Worm (Caenorhabditis elegans) whole organism, L3 larva: ENCODE measurements around the gene T23F2.5.

Experiments used
- R02D3.7 ChIP-seq: fragments of 150-350 bp; optimal IDR thresholded peaks from 2 replicates; lab custom pipeline; 2014; ENCODE audit warnings: missing biosample characterization, missing genetic modification characterization
- ZK546.5 ChIP-seq: sonication (generic microtip); optimal IDR thresholded peaks from 2 replicates; lab custom pipeline; 2017; ENCODE audit warnings: missing biosample characterization, missing genetic modification characterization
- ama-1 ChIP-seq: fragments of 150-350 bp; optimal IDR thresholded peaks from 2 replicates; lab custom pipeline; 2018
- ceh-28 ChIP-seq: fragments of 150-350 bp; optimal IDR thresholded peaks from 2 replicates; lab custom pipeline; 2014; ENCODE audit warnings: missing biosample characterization, missing genetic modification reagents, missing genetic modification characterization
- ceh-82 ChIP-seq: fragments of 150-350 bp; optimal IDR thresholded peaks from 2 replicates; lab custom pipeline; 2014; ENCODE audit warnings: missing biosample characterization, missing genetic modification characterization
- daf-12 ChIP-seq: fragments of 150-350 bp; optimal IDR thresholded peaks from 2 replicates; lab custom pipeline; 2014; ENCODE audit warnings: missing biosample characterization, missing genetic modification reagents, missing genetic modification characterization
- egl-27 ChIP-seq: sonication (generic microtip); optimal IDR thresholded peaks from 4 replicates; lab custom pipeline; 2017; ENCODE audit warnings: missing biosample characterization, missing genetic modification reagents, missing genetic modification characterization
- egl-5 ChIP-seq: fragments of 150-350 bp; optimal IDR thresholded peaks from 2 replicates; lab custom pipeline; 2017; ENCODE audit warnings: missing biosample characterization, missing genetic modification reagents, missing genetic modification characterization, inconsistent platforms
- elt-1 ChIP-seq: fragments of 150-350 bp; optimal IDR thresholded peaks from 2 replicates; lab custom pipeline; 2014; ENCODE audit warnings: missing biosample characterization, missing genetic modification characterization
- elt-2 ChIP-seq: sonication (generic microtip); optimal IDR thresholded peaks from 2 replicates; lab custom pipeline; 2016; ENCODE audit warnings: missing genetic modification reagents, mild to moderate bottlenecking, missing genetic modification characterization, missing compliant biosample characterization
- fkh-10 ChIP-seq: sonication (generic microtip); optimal IDR thresholded peaks from 2 replicates; lab custom pipeline; 2017; ENCODE audit warnings: missing biosample characterization, missing genetic modification reagents, missing genetic modification characterization
- fos-1 ChIP-seq: fragments of 150-350 bp; optimal IDR thresholded peaks from 2 replicates; lab custom pipeline; 2014; ENCODE audit warnings: missing biosample characterization, missing genetic modification characterization
- hmg-11 ChIP-seq: sonication (generic microtip); optimal IDR thresholded peaks from 2 replicates; lab custom pipeline; 2016; ENCODE audit warnings: missing genetic modification characterization, missing compliant biosample characterization
- jun-1 ChIP-seq: fragments of 150-350 bp; optimal IDR thresholded peaks from 2 replicates; lab custom pipeline; 2014; ENCODE audit warnings: missing biosample characterization, missing genetic modification reagents, missing genetic modification characterization
- lin-39 ChIP-seq: fragments of 150-350 bp; optimal IDR thresholded peaks from 2 replicates; lab custom pipeline; 2018; ENCODE audit warnings: missing biosample characterization, missing genetic modification reagents, missing genetic modification characterization
- mdl-1 ChIP-seq: fragments of 150-350 bp; optimal IDR thresholded peaks from 2 replicates; lab custom pipeline; 2014; ENCODE audit warnings: missing biosample characterization, missing genetic modification characterization
- nfya-1 ChIP-seq: sonication (generic microtip); optimal IDR thresholded peaks from 2 replicates; lab custom pipeline; 2017; ENCODE audit warnings: missing genetic modification characterization, mild to moderate bottlenecking, missing compliant biosample characterization, antibody characterized with exemption, moderate library complexity; ENCODE audit not compliant: insufficient read depth
- nhr-11 ChIP-seq: fragments of 150-350 bp; optimal IDR thresholded peaks from 2 replicates; lab custom pipeline; 2014; ENCODE audit warnings: missing biosample characterization, missing genetic modification characterization
- nhr-12 ChIP-seq: fragments of 150-350 bp; optimal IDR thresholded peaks from 2 replicates; lab custom pipeline; 2014; ENCODE audit warnings: missing biosample characterization, missing genetic modification characterization
- nhr-23 ChIP-seq: fragments of 150-350 bp; optimal IDR thresholded peaks from 2 replicates; lab custom pipeline; 2014; ENCODE audit warnings: missing biosample characterization, missing genetic modification reagents, missing genetic modification characterization
- nhr-237 ChIP-seq: fragments of 150-350 bp; optimal IDR thresholded peaks from 2 replicates; lab custom pipeline; 2014; ENCODE audit warnings: missing biosample characterization, missing genetic modification characterization
- nhr-25 ChIP-seq: sonication (generic microtip); optimal IDR thresholded peaks from 2 replicates; lab custom pipeline; 2017; ENCODE audit warnings: missing biosample characterization, missing genetic modification characterization
- nhr-28 ChIP-seq: fragments of 150-350 bp; optimal IDR thresholded peaks from 2 replicates; lab custom pipeline; 2014; ENCODE audit warnings: missing biosample characterization, missing genetic modification characterization
- nhr-43 ChIP-seq: sonication (generic microtip); optimal IDR thresholded peaks from 2 replicates; lab custom pipeline; 2016; ENCODE audit warnings: mild to moderate bottlenecking, missing genetic modification characterization, missing compliant biosample characterization; ENCODE audit not compliant: poor library complexity, severe bottlenecking
- nhr-76 ChIP-seq: fragments of 150-350 bp; sonication (generic microtip); optimal IDR thresholded peaks from 5 replicates; lab custom pipeline; 2014; ENCODE audit warnings: missing biosample characterization, missing genetic modification characterization
- nhr-77 ChIP-seq: fragments of 150-350 bp; optimal IDR thresholded peaks from 2 replicates; lab custom pipeline; 2014; ENCODE audit warnings: missing biosample characterization, missing genetic modification characterization
- pha-4 ChIP-seq: fragments of 150-350 bp; optimal IDR thresholded peaks from 2 replicates; lab custom pipeline; 2014; ENCODE audit warnings: missing biosample characterization, missing genetic modification reagents, missing genetic modification characterization
- pqm-1 ChIP-seq: fragments of 150-350 bp; optimal IDR thresholded peaks from 2 replicates; lab custom pipeline; 2017; ENCODE audit warnings: missing biosample characterization, missing genetic modification characterization, inconsistent platforms
- skn-1 ChIP-seq: fragments of 150-350 bp; optimal IDR thresholded peaks from 2 replicates; lab custom pipeline; 2014; ENCODE audit warnings: missing biosample characterization, missing genetic modification characterization
- tbx-2 ChIP-seq: sonication (generic microtip); optimal IDR thresholded peaks from 2 replicates; lab custom pipeline; 2016; ENCODE audit warnings: mild to moderate bottlenecking, missing genetic modification characterization, missing compliant biosample characterization
- unc-39 ChIP-seq: sonication (generic microtip); optimal IDR thresholded peaks from 4 replicates; lab custom pipeline; 2017; ENCODE audit warnings: missing biosample characterization, missing genetic modification characterization
- unc-62 ChIP-seq: fragments of 150-350 bp; sonication (generic microtip); optimal IDR thresholded peaks from 4 replicates; lab custom pipeline; 2014; ENCODE audit warnings: missing biosample characterization, missing genetic modification reagents, missing genetic modification characterization
- ztf-11 ChIP-seq: fragments of 150-350 bp; optimal IDR thresholded peaks from 2 replicates; lab custom pipeline; 2014; ENCODE audit warnings: missing biosample characterization, missing genetic modification characterization
- ztf-4 ChIP-seq: fragments of 150-350 bp; optimal IDR thresholded peaks from 2 replicates; lab custom pipeline; 2014; ENCODE audit warnings: missing biosample characterization, missing genetic modification characterization

Gene T23F2.5

ce11 chrX:5485284-5485927 is 31.6 kb downstream of the T23F2.5 start:
- TF ChIP-seq nfya-1 (tag; lab: Kevin White, UChicago) (peak; percentile 15), mdl-1 (tag; lab: Kevin White, UChicago) (no peak), nhr-11 (tag; lab: Kevin White, UChicago) (no peak), skn-1 (no peak), pha-4 (tag; lab: Kevin White, UChicago) (peak; percentile 27), ama-1 (lab: Kevin White, UChicago) (no peak), ceh-82 (tag; lab: Kevin White, UChicago) (no peak), fkh-10 (no peak), nhr-25 (tag; lab: Kevin White, UChicago) (no peak), hmg-11 (tag; lab: Kevin White, UChicago) (peak; percentile 43)

ce11 chrX:5479876-5480580 is 36.9 kb downstream of the T23F2.5 start:
- TF ChIP-seq ZK546.5 (no peak), fos-1 (tag; lab: Kevin White, UChicago) (peak; percentile 75), pha-4 (tag; lab: Kevin White, UChicago) (peak; percentile 64), lin-39 (tag; lab: Kevin White, UChicago) (no peak), elt-2 (tag; lab: Kevin White, UChicago) (peak; percentile 75), pqm-1 (peak; percentile 70), nhr-23 (tag; lab: Kevin White, UChicago) (peak; percentile 27), egl-27 (tag; lab: Kevin White, UChicago) (no peak), jun-1 (tag; lab: Kevin White, UChicago) (peak; percentile 82), tbx-2 (tag; lab: Kevin White, UChicago) (no peak), skn-1 (no peak), nhr-25 (tag; lab: Kevin White, UChicago) (peak; percentile 37), ceh-28 (no peak)

ce11 chrX:5479300-5479811 is 37.6 kb downstream of the T23F2.5 start, which contains the start of gene dlg-1:
dlg-1 (plus strand) TSS chrX:5479700.
- TF ChIP-seq pqm-1 (no peak), nhr-25 (tag; lab: Kevin White, UChicago) (no peak), nhr-77 (tag; lab: Kevin White, UChicago) (no peak), unc-39 (no peak), nhr-28 (no peak), daf-12 (tag; lab: Kevin White, UChicago) (no peak), elt-2 (tag; lab: Kevin White, UChicago) (peak; percentile 69), pha-4 (tag; lab: Kevin White, UChicago) (peak; percentile 73)

ce11 chrX:5478875-5479274 is 38.1 kb downstream of the T23F2.5 start:
- TF ChIP-seq elt-1 (tag; lab: Kevin White, UChicago), result peak; percentile 79
- peak; percentile 4 for TF ChIP-seq nhr-23 (tag; lab: Kevin White, UChicago)
- no peak for TF ChIP-seq ztf-11 (tag; lab: Kevin White, UChicago)

ce11 chrX:5477597-5477996 is 39.4 kb downstream of the T23F2.5 start:
- TF ChIP-seq hmg-11 (tag; lab: Kevin White, UChicago) (no peak), egl-5 (tag; lab: Kevin White, UChicago) (no peak), ama-1 (lab: Kevin White, UChicago) (no peak), lin-39 (tag; lab: Kevin White, UChicago) (no peak), nhr-25 (tag; lab: Kevin White, UChicago) (no peak), unc-62 (GFP tag; lab: Kevin White, UChicago) (no peak), R02D3.7 (tag; lab: Kevin White, UChicago) (no peak), ztf-4 (tag; lab: Kevin White, UChicago) (no peak), fkh-10 (no peak), nhr-237 (no peak), fos-1 (tag; lab: Kevin White, UChicago) (no peak), nfya-1 (tag; lab: Kevin White, UChicago) (no peak), pha-4 (tag; lab: Kevin White, UChicago) (peak; percentile 60), skn-1 (no peak), nhr-12 (tag; lab: Kevin White, UChicago) (no peak), nhr-23 (tag; lab: Kevin White, UChicago) (no peak), daf-12 (tag; lab: Kevin White, UChicago) (no peak), nhr-43 (tag; lab: Kevin White, UChicago) (no peak), elt-2 (tag; lab: Kevin White, UChicago) (peak; percentile 20), nhr-76 (tag; lab: Kevin White, UChicago) (no peak), ztf-11 (tag; lab: Kevin White, UChicago) (no peak), pqm-1 (peak; percentile 37)
